Fruit fly (Drosophila melanogaster) S2 (cell line): Measurements from ENCODE around the gene CG3841.

Source experiments
- CG8478 ChIP-seq: fragments of >200 bp; optimal IDR thresholded peaks from 2 replicates; lab custom pipeline; 2018
- CTCF ChIP-seq, 2 experiments: fragments of >200 bp; optimal IDR thresholded peaks; 2 replicates each; lab custom pipeline; 2018

DNA sequence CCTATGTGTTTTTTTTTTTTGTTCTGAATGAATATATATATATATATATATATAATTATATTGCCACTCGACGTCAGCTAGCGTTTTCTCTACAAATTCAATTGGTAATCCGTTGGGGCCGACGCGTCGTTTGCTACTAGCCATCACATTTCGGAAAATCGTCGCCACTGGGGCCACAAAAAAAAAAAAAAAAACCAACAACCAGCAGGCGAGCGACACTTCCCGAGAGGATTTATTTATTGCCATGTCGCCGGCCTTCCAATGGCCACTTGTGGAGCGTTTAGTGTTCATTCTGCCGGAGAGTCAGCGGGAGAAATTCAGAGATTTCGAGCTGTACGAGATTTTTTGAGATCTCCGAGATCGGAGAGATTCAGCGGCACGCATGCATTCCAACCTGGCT is 38.4 kb upstream of the CG3841 start:
- TF ChIP-seq CTCF (optimal IDR thresholded peaks at IDR 0.05; lab: Kevin White, UChicago) = no peak
- no peak for TF ChIP-seq CG8478
